Worm (Caenorhabditis elegans) whole organism, dauer: Measurements from ENCODE around the gene F49F1.7.

ENCODE experiments used
- unc-62 ChIP-seq: sonication (generic microtip); optimal IDR thresholded peaks from 2 replicates; lab custom pipeline; 2017; ENCODE audit warnings: missing biosample characterization, missing genetic modification reagents, missing genetic modification characterization

Gene F49F1.7

DNA sequence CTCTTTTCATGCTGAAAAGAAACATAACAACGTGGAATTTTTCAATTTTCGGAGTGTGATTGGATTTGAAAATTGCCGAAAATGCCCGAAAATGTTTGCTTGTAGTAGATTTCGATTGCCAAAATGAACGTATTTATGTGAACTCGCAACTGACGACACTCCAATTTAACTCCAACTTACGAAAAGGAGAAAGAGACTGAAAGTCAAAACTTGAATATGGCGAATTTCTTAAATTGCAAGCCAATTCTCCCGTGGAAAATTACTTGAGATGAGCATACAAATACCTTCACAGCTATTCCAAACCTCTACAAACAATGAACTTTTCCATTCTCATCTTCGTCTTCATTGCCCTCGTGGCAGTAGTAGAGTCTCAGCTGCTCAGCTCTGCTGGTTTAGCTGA lies 43.0 kb downstream of the F49F1.7 start:
- TF ChIP-seq unc-62 (GFP tag; lab: Kevin White, UChicago) = no peak

DNA sequence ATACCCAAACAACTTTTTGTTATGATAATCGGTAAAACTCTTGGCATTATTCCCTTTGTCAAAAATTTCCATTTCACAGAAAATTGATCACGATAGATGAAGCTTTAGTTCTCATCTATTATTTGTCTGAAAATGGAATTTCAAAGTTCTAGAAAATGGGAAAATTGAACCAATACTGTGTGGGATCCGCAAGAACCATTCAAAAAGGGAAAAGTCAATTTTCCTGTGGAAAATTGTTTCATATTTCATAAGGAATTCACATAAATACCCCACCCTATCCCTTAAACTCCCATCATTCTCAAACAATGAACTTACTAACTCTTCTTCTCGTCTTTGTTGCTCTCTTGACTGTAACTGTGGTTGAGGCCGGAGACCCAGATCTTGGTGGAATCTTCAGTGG lies 44.7 kb downstream of the F49F1.7 start, which contains the start of the genes C35B1.9 and C35B1.3:
C35B1.9 (minus strand) TSS at position 101 of the 400 bp plus-strand sequence.
C35B1.3 (plus strand) TSS at position 306 of the 400 bp plus-strand sequence.
- TF ChIP-seq unc-62 (GFP tag; lab: Kevin White, UChicago) = no peak

DNA sequence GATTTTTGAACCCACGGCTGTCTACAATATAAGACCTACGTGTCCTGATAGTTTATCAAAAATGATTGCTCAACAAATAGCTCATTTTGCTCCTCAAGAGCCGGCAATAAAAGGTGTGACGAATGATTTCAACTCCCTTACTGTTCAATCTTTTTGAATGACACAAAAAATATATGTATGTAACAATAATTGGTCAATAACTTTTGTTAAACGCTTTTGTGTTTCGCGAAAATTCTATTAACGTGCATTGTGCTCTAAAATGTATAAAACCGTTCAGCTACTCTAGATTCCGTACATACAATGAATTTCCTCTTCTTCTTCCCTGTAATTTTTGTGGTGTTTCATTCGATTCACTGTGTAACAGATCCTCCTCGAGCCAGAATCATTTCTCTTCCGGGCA lies 46.0 kb downstream of the F49F1.7 start, which contains the start of gene C35B1.4:
C35B1.4 (plus strand) TSS at position 301 of the 400 bp plus-strand sequence.
- TF ChIP-seq unc-62 (GFP tag; lab: Kevin White, UChicago) = no peak

DNA sequence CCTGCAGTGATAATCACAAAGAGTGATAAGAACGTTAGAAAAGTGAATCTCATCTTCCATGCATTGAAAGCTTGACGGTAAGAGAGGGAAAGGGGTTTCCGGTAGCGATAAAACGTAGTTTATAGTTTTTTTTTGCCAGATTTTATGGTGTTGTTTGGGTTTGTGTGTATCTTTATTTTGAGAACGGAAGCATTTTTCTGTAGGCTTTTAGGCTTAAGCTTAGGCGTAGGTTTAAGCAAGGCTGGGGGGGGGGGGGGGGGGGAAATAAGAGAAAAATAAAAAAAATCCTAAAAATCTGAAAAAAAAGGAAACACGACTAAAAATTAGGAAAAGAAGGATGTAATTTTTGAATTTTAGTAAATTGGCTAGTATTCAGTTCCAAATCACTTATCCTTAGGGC lies 46.7 kb downstream of the F49F1.7 start, which contains the start of gene C35B1.8:
C35B1.8 (minus strand) TSS at position 101 of the 400 bp plus-strand sequence.
- TF ChIP-seq unc-62 (GFP tag; lab: Kevin White, UChicago) = no peak

DNA sequence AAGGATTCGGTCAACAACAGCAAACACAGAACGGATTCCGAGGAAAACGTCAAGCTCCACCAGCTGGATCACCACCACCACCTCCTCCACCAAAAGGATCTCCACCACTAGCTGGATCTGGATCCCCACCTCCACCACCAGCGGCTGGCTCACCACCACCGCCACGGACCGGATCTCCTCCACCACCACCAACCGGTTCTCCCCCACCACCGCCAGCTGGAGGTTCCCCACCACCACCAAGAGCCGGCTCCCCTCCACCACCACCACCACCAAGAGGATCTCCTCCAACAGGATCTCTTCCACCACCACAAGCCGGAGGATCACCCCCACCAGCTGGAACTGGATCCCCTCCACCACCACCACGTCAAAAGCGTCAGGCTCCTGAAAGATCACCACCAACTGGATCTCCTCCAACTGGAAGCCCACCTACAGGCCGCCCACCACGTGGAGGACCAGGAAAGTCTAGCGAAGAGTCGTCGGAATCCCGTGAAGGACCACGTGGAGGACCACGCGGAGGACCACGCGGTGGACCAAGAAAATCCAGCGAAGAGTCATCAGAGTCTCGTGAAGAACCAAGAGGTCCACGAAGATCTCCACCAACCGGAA lies 48.8 kb downstream of the F49F1.7 start:
- TF ChIP-seq unc-62 (GFP tag; lab: Kevin White, UChicago) = no peak

DNA sequence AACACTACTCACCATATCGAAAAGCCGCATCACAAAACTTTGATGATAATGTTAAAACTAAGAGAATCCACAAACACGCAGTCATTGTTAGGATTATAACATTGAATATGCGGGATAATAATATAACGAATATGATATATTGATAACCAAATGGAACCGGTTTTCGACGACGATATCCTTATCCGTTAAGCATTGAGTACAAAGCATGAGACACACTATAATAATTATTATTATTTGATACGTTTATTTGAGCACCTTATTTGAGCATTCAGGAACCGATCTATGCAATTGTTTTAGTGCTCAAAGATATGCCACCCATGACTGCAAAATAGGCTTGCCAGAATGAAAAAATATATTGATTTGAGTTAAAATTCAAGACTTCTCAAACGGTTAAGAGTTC lies 50.9 kb downstream of the F49F1.7 start, which contains the start of gene W03D2.9:
W03D2.9 (minus strand) TSS at position 101 of the 400 bp plus-strand sequence.
- no peak for TF ChIP-seq unc-62 (GFP tag; lab: Kevin White, UChicago)
